Worm (Caenorhabditis elegans): ENCODE data around the gene F11E6.8.

- TF ChIP-seq tbx-11 (GFP tag; IDR thresholded peaks at IDR 0.05), result no peak
- TF ChIP-seq ama-1 (optimal IDR thresholded peaks at IDR 0.05), result no peak
- TF ChIP-seq flt-1 (GFP tag; IDR thresholded peaks at IDR 0.05), result no peak
- no peak for TF ChIP-seq ceh-36 (tag; optimal IDR thresholded peaks at IDR 0.05)
- no peak for TF ChIP-seq hmbx-1 (tag; optimal IDR thresholded peaks at IDR 0.05)
- no peak for TF ChIP-seq ets-7 (tag; optimal IDR thresholded peaks at IDR 0.05)
- no peak for TF ChIP-seq sea-1 (GFP tag; conservative IDR thresholded peaks at IDR 0.05)
- TF ChIP-seq hmg-4 (GFP tag; optimal IDR thresholded peaks at IDR 0.05), result no peak
- TF ChIP-seq F13C5.2 (tag; optimal IDR thresholded peaks at IDR 0.05), result no peak
- no peak for TF ChIP-seq tra-4 (tag; optimal IDR thresholded peaks at IDR 0.05)
- no peak for TF ChIP-seq aly-1 (tag; optimal IDR thresholded peaks at IDR 0.05)
- no peak for TF ChIP-seq B0310.2 (tag; optimal IDR thresholded peaks at IDR 0.05)
Measured at ce11 chrIV:17407025-17407424, 43.3 kb downstream of the F11E6.8 start, which contains the start of gene T02D1.7.

Data from whole organism, early embryonic.